Fruit fly (Drosophila melanogaster) whole organism, prepupa: Measurements from ENCODE around the gene Pdh.

Experiments used
- CG10631 ChIP-seq: fragments of 200-800 bp; sonication (Bioruptor generic); optimal IDR thresholded peaks from 2 replicates; lab custom pipeline; 2016; ENCODE audit warnings: missing biosample characterization, missing genetic modification characterization
- CG11294 ChIP-seq: fragments of 200-800 bp; sonication (Bioruptor generic); IDR thresholded peaks from 2 replicates; pipeline ENCODE4 v1.3.6; 2022; ENCODE audit warnings: missing biosample characterization, missing genetic modification characterization
- CG11762 ChIP-seq: fragments of 200-800 bp; sonication (Bioruptor generic); optimal IDR thresholded peaks from 3 replicates; lab custom pipeline; 2016; ENCODE audit warnings: missing biosample characterization, missing genetic modification characterization; ENCODE audit not compliant: insufficient read depth
- CG15336 ChIP-seq: fragments of 200-800 bp; sonication (Bioruptor generic); IDR thresholded peaks from 2 replicates; pipeline ENCODE4 v1.3.6; 2022; ENCODE audit warnings: missing biosample characterization, missing genetic modification characterization
- CG1621 ChIP-seq: fragments of 200-800 bp; sonication (Bioruptor generic); optimal IDR thresholded peaks from 3 replicates; lab custom pipeline; 2018; ENCODE audit warnings: missing biosample characterization, mild to moderate bottlenecking, missing genetic modification characterization
- CG3032 ChIP-seq: fragments of 200-800 bp; optimal IDR thresholded peaks from 2 replicates; lab custom pipeline; 2019; ENCODE audit warnings: missing biosample characterization, mild to moderate bottlenecking, missing genetic modification characterization, moderate library complexity
- CG31627 ChIP-seq: fragments of 200-800 bp; sonication (Bioruptor generic); optimal IDR thresholded peaks from 3 replicates; lab custom pipeline; 2016; ENCODE audit warnings: missing biosample characterization, missing genetic modification characterization
- CG32006 ChIP-seq: fragments of 200-800 bp; sonication (Bioruptor generic); optimal IDR thresholded peaks from 3 replicates; lab custom pipeline; 2017; ENCODE audit warnings: missing biosample characterization, mild to moderate bottlenecking, missing genetic modification characterization
- CG34406 ChIP-seq: fragments of 200-800 bp; sonication (Bioruptor generic); optimal IDR thresholded peaks from 3 replicates; lab custom pipeline; 2016; ENCODE audit warnings: missing biosample characterization, missing genetic modification characterization
- CG4318 ChIP-seq: fragments of 200-800 bp; sonication (Bioruptor generic); optimal IDR thresholded peaks from 3 replicates; lab custom pipeline; 2017; ENCODE audit warnings: missing biosample characterization, mild to moderate bottlenecking, missing genetic modification characterization
- CG6163 ChIP-seq: fragments of 200-800 bp; sonication (Bioruptor generic); IDR thresholded peaks from 3 replicates; pipeline ENCODE4 v1.3.6; 2022; ENCODE audit warnings: missing biosample characterization, missing genetic modification characterization
- CG6276 ChIP-seq: fragments of 200-800 bp; sonication (Bioruptor generic); optimal IDR thresholded peaks from 2 replicates; lab custom pipeline; 2017; ENCODE audit warnings: missing biosample characterization, mild to moderate bottlenecking, missing genetic modification characterization
- CG6808 ChIP-seq: fragments of 200-800 bp; sonication (Bioruptor generic); optimal IDR thresholded peaks from 3 replicates; lab custom pipeline; 2017; ENCODE audit warnings: missing biosample characterization, missing genetic modification characterization, mild to moderate bottlenecking, moderate library complexity, missing genetic modification reagents
- CG6854 ChIP-seq: fragments of 200-800 bp; sonication (Bioruptor generic); optimal IDR thresholded peaks from 2 replicates; lab custom pipeline; 2017; ENCODE audit warnings: missing biosample characterization, mild to moderate bottlenecking, missing genetic modification characterization
- CG8119 ChIP-seq: fragments of 200-800 bp; sonication (Bioruptor generic); IDR thresholded peaks from 3 replicates; pipeline ENCODE4 v1.3.6; 2022; ENCODE audit warnings: missing biosample characterization, missing genetic modification characterization
- CG8319 ChIP-seq: fragments of 200-800 bp; sonication (Bioruptor generic); optimal IDR thresholded peaks from 3 replicates; lab custom pipeline; 2016; ENCODE audit warnings: missing biosample characterization, missing genetic modification characterization
- CG9139 ChIP-seq: fragments of 200-800 bp; sonication (Bioruptor generic); optimal IDR thresholded peaks from 3 replicates; lab custom pipeline; 2017; ENCODE audit warnings: missing biosample characterization, mild to moderate bottlenecking, missing genetic modification characterization
- Eip78C ChIP-seq: fragments of 200-800 bp; sonication (Bioruptor generic); peaks from one replicate; lab custom pipeline; 2016; ENCODE audit warnings: missing biosample characterization, missing genetic modification characterization
- Eip93F ChIP-seq: fragments of 200-800 bp; sonication (Bioruptor generic); optimal IDR thresholded peaks from 2 replicates; lab custom pipeline; 2016; ENCODE audit warnings: missing biosample characterization, mild to moderate bottlenecking, missing genetic modification characterization
- Ets96B ChIP-seq: fragments of 200-800 bp; optimal IDR thresholded peaks from 2 replicates; lab custom pipeline; 2019; ENCODE audit warnings: missing biosample characterization, mild to moderate bottlenecking, missing genetic modification characterization, moderate library complexity
- Gug ChIP-seq: fragments of 200-800 bp; sonication (Bioruptor generic); IDR thresholded peaks from 2 replicates; pipeline ENCODE4 v1.3.6; 2022; ENCODE audit warnings: missing biosample characterization, missing genetic modification characterization
- Hr38 ChIP-seq: sonication (Bioruptor generic); optimal IDR thresholded peaks from 2 replicates; lab custom pipeline; 2016; ENCODE audit warnings: missing biosample characterization, missing genetic modification characterization
- Hr4 ChIP-seq: fragments of 200-800 bp; sonication (Bioruptor generic); optimal IDR thresholded peaks from 3 replicates; lab custom pipeline; 2016; ENCODE audit warnings: missing biosample characterization, missing genetic modification characterization
- Lpt ChIP-seq: fragments of 200-800 bp; sonication (Bioruptor generic); optimal IDR thresholded peaks from 3 replicates; lab custom pipeline; 2016; ENCODE audit warnings: missing biosample characterization, missing genetic modification characterization
- OdsH ChIP-seq: fragments of 200-800 bp; sonication (Bioruptor generic); optimal IDR thresholded peaks from 3 replicates; lab custom pipeline; 2016; ENCODE audit warnings: missing biosample characterization, missing genetic modification characterization
- Smox ChIP-seq: fragments of 200-800 bp; sonication (Bioruptor generic); optimal IDR thresholded peaks from 3 replicates; lab custom pipeline; 2016; ENCODE audit warnings: missing biosample characterization, missing genetic modification characterization
- Sox102F ChIP-seq: fragments of 200-800 bp; sonication (Bioruptor generic); optimal IDR thresholded peaks from 2 replicates; lab custom pipeline; 2016; ENCODE audit warnings: missing biosample characterization, mild to moderate bottlenecking, missing genetic modification characterization
- Sox15 ChIP-seq: fragments of 200-800 bp; sonication (Bioruptor generic); optimal IDR thresholded peaks from 3 replicates; lab custom pipeline; 2016; ENCODE audit warnings: missing biosample characterization, missing genetic modification characterization
- acj6 ChIP-seq: fragments of 200-800 bp; sonication (Bioruptor generic); optimal IDR thresholded peaks from 3 replicates; lab custom pipeline; 2016; ENCODE audit warnings: missing biosample characterization, missing genetic modification characterization
- dsx ChIP-seq: fragments of 200-800 bp; optimal IDR thresholded peaks from 3 replicates; lab custom pipeline; 2019; ENCODE audit warnings: missing biosample characterization, mild to moderate bottlenecking, missing genetic modification characterization, moderate library complexity; ENCODE audit not compliant: poor library complexity, severe bottlenecking
- eg ChIP-seq: fragments of 200-800 bp; sonication (Bioruptor generic); IDR thresholded peaks from 3 replicates; pipeline ENCODE4 v1.3.6; 2022; ENCODE audit warnings: missing biosample characterization, missing genetic modification characterization
- esn ChIP-seq: fragments of 200-800 bp; sonication (Bioruptor generic); optimal IDR thresholded peaks from 2 replicates; lab custom pipeline; 2016; ENCODE audit warnings: missing biosample characterization, mild to moderate bottlenecking, missing genetic modification characterization, moderate library complexity
- fd59A ChIP-seq: fragments of 200-800 bp; sonication (Bioruptor generic); optimal IDR thresholded peaks from 2 replicates; lab custom pipeline; 2017; ENCODE audit warnings: missing biosample characterization, mild to moderate bottlenecking, missing genetic modification characterization, missing genetic modification reagents
- pdm3 ChIP-seq: fragments of 200-800 bp; sonication (Bioruptor generic); optimal IDR thresholded peaks from 3 replicates; lab custom pipeline; 2016; ENCODE audit warnings: missing biosample characterization, missing genetic modification characterization
- spab ChIP-seq: fragments of 200-800 bp; sonication (Bioruptor generic); optimal IDR thresholded peaks from 2 replicates; lab custom pipeline; 2017; ENCODE audit warnings: missing biosample characterization, mild to moderate bottlenecking, missing genetic modification characterization, missing genetic modification reagents
- ss ChIP-seq, 2 experiments: fragments of 200-800 bp; sonication (Bioruptor generic); optimal IDR thresholded peaks; 2 replicates in 1 of 2; 3 replicates in 1 of 2; lab custom pipeline; 2017 to 2018; ENCODE audit warnings: mild to moderate bottlenecking in 2 of 2, missing biosample characterization in 2 of 2, missing genetic modification characterization in 2 of 2, moderate library complexity in 1 of 2
- svp ChIP-seq: fragments of 200-800 bp; sonication (Bioruptor generic); peaks from one replicate; lab custom pipeline; 2016; ENCODE audit warnings: missing biosample characterization, missing genetic modification characterization
- topi ChIP-seq: fragments of 200-800 bp; sonication (Bioruptor generic); optimal IDR thresholded peaks from 3 replicates; lab custom pipeline; 2016; ENCODE audit warnings: missing biosample characterization, missing genetic modification characterization

Gene Pdh

DNA sequence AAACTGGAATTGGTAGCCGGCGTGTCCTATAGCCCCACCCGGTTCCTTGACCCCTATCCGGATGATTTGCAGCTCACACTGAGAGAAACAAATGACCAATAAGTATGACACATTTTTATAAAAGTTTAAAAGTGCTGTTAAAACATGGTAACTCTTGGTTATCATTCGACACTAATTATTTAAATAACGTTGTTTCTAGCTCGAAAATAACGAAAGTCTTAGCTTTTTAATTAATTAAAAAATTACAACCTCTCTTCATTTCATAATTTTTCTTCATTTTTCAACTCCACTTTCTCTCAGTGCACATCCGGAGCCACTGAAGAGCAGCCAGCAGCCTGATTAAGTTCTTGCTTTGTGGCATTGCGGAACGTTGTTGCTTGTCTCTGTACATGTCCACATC is 10.1 kb upstream of the Pdh start (continued):
- TF ChIP-seq CG32006 (GFP tag; lab: Kevin White, UChicago): peak; percentile 74
- TF ChIP-seq Sox15 (GFP tag; lab: Kevin White, UChicago): peak; percentile 65
- peak; percentile 31 for TF ChIP-seq CG6276 (GFP tag; lab: Kevin White, UChicago)
- peak; percentile 39 for TF ChIP-seq CG4318 (GFP tag; lab: Kevin White, UChicago)
- peak; percentile 93 for TF ChIP-seq CG3032 (tag; lab: Kevin White, UChicago)
- peak; percentile 69 for TF ChIP-seq CG15336 (GFP tag; lab: Robert Waterston, UW)
- peak; percentile 83 for TF ChIP-seq CG8319 (GFP tag; lab: Kevin White, UChicago)
- peak; percentile 85 for TF ChIP-seq Sox102F (GFP tag; lab: Kevin White, UChicago)
- peak; percentile 87 for TF ChIP-seq OdsH (GFP tag; lab: Kevin White, UChicago)
- TF ChIP-seq Eip93F (GFP tag; lab: Kevin White, UChicago): peak; percentile 17
- no peak for TF ChIP-seq Gug (GFP tag; lab: Robert Waterston, UW)
- peak; percentile 44 for TF ChIP-seq Hr4 (GFP tag; lab: Kevin White, UChicago)
- TF ChIP-seq pdm3 (GFP tag; lab: Kevin White, UChicago): peak; percentile 85
- TF ChIP-seq CG31627 (GFP tag; lab: Kevin White, UChicago): peak; percentile 78
- TF ChIP-seq CG6854 (GFP tag; lab: Kevin White, UChicago): peak; percentile 64
- peak; percentile 88 for TF ChIP-seq spab (GFP tag; lab: Kevin White, UChicago)
- no peak; the same call in 1 of the 3 replicates for TF ChIP-seq CG6163
- TF ChIP-seq svp (GFP tag; lab: Kevin White, UChicago): peak; percentile 94
- TF ChIP-seq, all 60 proteins: peak for 54

DNA sequence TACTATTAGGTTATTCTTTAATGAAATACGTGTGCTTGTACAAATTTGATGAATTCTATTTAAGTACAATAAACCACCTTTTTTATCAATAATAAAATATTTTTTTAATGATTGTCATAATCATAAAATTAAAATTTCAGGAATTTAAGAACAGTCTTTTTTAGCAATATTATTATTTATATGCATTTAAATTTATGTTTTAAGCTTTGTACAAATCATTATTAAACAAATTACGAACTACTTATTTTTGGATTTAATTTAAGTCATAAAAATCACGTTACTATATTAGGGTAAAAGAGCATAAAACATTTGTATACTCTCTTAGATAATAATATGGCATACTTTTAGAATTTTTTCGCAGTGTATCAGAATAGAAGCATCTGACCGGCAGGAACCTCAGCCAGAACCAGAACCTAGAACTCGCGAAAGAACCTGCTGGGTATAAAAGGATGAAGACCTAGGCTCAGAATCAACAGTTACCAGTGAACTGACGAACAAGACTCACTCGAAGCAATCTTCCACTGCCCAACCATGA is 8.1 kb upstream of the Pdh start, which contains the start of gene Cpr72Ea:
Gene Cpr72Ea, plus strand, starts transcription at position 485 of the 535 bp plus-strand sequence.
- TF ChIP-seq Sox15 (GFP tag; lab: Kevin White, UChicago): no peak
- TF ChIP-seq dsx (GFP tag; lab: Kevin White, UChicago): peak; percentile 46
- TF ChIP-seq CG34406: no peak
- no peak for TF ChIP-seq CG31627 (GFP tag; lab: Kevin White, UChicago)
- peak; percentile 4 to 36 for TF ChIP-seq ss (GFP tag; optimal IDR thresholded peaks at IDR 0.05; lab: Kevin White, UChicago)
- TF ChIP-seq CG6808 (GFP tag; lab: Kevin White, UChicago): peak; percentile 52
- no peak for TF ChIP-seq acj6 (GFP tag; lab: Kevin White, UChicago)
- TF ChIP-seq CG15336 (GFP tag; lab: Robert Waterston, UW): no peak
- TF ChIP-seq Hr38 (GFP tag; lab: Kevin White, UChicago): no peak
- no peak for TF ChIP-seq CG11294 (GFP tag; lab: Robert Waterston, UW)
- TF ChIP-seq esn (GFP tag; lab: Kevin White, UChicago): no peak
- no peak for TF ChIP-seq CG9139 (GFP tag; lab: Kevin White, UChicago)
- no peak for TF ChIP-seq topi (GFP tag; lab: Kevin White, UChicago)
- no peak for TF ChIP-seq pdm3 (GFP tag; lab: Kevin White, UChicago)
- TF ChIP-seq eg (GFP tag; lab: Robert Waterston, UW): no peak
- no peak for TF ChIP-seq Lpt (GFP tag; lab: Kevin White, UChicago)
- TF ChIP-seq spab (GFP tag; lab: Kevin White, UChicago): peak; percentile 27
- no peak for TF ChIP-seq Sox102F (GFP tag; lab: Kevin White, UChicago)
- TF ChIP-seq Gug (GFP tag; lab: Robert Waterston, UW): no peak
- peak; percentile 6 for TF ChIP-seq CG10631 (GFP tag; lab: Kevin White, UChicago)
- no peak for TF ChIP-seq CG8119 (GFP tag; lab: Robert Waterston, UW)
- TF ChIP-seq Smox (GFP tag; lab: Kevin White, UChicago): no peak
- TF ChIP-seq Eip78C (GFP tag; lab: Kevin White, UChicago): peak; percentile 31
- TF ChIP-seq Hr4 (GFP tag; lab: Kevin White, UChicago): no peak
- peak; percentile 37 for TF ChIP-seq Ets96B
- TF ChIP-seq CG11762 (GFP tag; lab: Kevin White, UChicago): no peak
- TF ChIP-seq CG6854 (GFP tag; lab: Kevin White, UChicago): no peak
- no peak for TF ChIP-seq CG1621 (tag; lab: Kevin White, UChicago)
- peak; percentile 14 for TF ChIP-seq fd59A (GFP tag; lab: Kevin White, UChicago)
- TF ChIP-seq CG3032 (tag; lab: Kevin White, UChicago): peak; percentile 66
- TF ChIP-seq Eip93F (GFP tag; lab: Kevin White, UChicago): no peak
